Fruit fly (Drosophila melanogaster): ENCODE measurements around the gene Cpr67B.
A peak's percentile ranks its signal among the peaks of the same experiment; 100 is the strongest.

Cpr67B gene

dm6 chr3L:9429665-9430607 is 25.3 kb downstream of the Cpr67B start, which contains the start of the genes RpS17 and MTF-1 (continued):
- no peak for TF ChIP-seq CG10274 (GFP tag; optimal IDR thresholded peaks at IDR 0.05)
- TF ChIP-seq vnd (GFP tag; IDR thresholded peaks at IDR 0.05; ENCODE audit: partially characterized antibody), result no peak
- TF ChIP-seq Lpt (GFP tag; optimal IDR thresholded peaks at IDR 0.05), result no peak
- peak; percentile 18 for TF ChIP-seq CG4424 (GFP tag; optimal IDR thresholded peaks at IDR 0.05)
- no peak for TF ChIP-seq CG1832 (GFP tag; optimal IDR thresholded peaks at IDR 0.05)
- peak; percentile 91 for TF ChIP-seq grn (GFP tag; optimal IDR thresholded peaks at IDR 0.05)
- peak; percentile 81 for TF ChIP-seq CG17328 (GFP tag; IDR thresholded peaks at IDR 0.05)
- no peak for TF ChIP-seq fd96Cb (tag; optimal IDR thresholded peaks at IDR 0.05)
- TF ChIP-seq CG17568 (GFP tag; optimal IDR thresholded peaks at IDR 0.05), result peak; percentile 78
- no peak for TF ChIP-seq Sry-β (GFP tag; optimal IDR thresholded peaks at IDR 0.05)
- peak; percentile 71 for TF ChIP-seq odd (GFP tag; optimal IDR thresholded peaks at IDR 0.05)
- peak; percentile 93 for TF ChIP-seq NC2β (GFP tag; optimal IDR thresholded peaks at IDR 0.05)
- TF ChIP-seq CG2199 (GFP tag; IDR thresholded peaks at IDR 0.05), result no peak
- no peak for TF ChIP-seq CG15479 (GFP tag; optimal IDR thresholded peaks at IDR 0.05)
- TF ChIP-seq nerfin-2 (GFP tag; IDR thresholded peaks at IDR 0.05; ENCODE audit: partially characterized antibody), result no peak
- TF ChIP-seq tna (GFP tag; IDR thresholded peaks at IDR 0.05; ENCODE audit: partially characterized antibody), result peak; percentile 38; the same call in 1 of the 2 replicates
- TF ChIP-seq gcm (GFP tag; optimal IDR thresholded peaks at IDR 0.05), result peak; percentile 46
- TF ChIP-seq CG3838 (GFP tag; optimal IDR thresholded peaks at IDR 0.05), result no peak
- TF ChIP-seq Atf-2 (GFP tag; optimal IDR thresholded peaks at IDR 0.05), result no peak
- TF ChIP-seq CG14860 (GFP tag; IDR thresholded peaks at IDR 0.05; ENCODE audit: partially characterized antibody), result no peak
- TF ChIP-seq CG7987 (GFP tag; optimal IDR thresholded peaks at IDR 0.05), result peak; percentile 64
- TF ChIP-seq HmgD (GFP tag; optimal IDR thresholded peaks at IDR 0.05), result no peak
- TF ChIP-seq Ets65A (GFP tag), result peak; percentile 85
- TF ChIP-seq Poxn (GFP tag; IDR thresholded peaks at IDR 0.05), result no peak
- peak; percentile 83 for TF ChIP-seq YL-1 (GFP tag; optimal IDR thresholded peaks at IDR 0.05)
- no peak for TF ChIP-seq Doc2 (GFP tag; IDR thresholded peaks at IDR 0.05)
- peak; percentile 78 for TF ChIP-seq CG17912 (GFP tag; optimal IDR thresholded peaks at IDR 0.05)
- peak; percentile 73 for TF ChIP-seq CG6765 (GFP tag; optimal IDR thresholded peaks at IDR 0.05)
- peak; percentile 5 for TF ChIP-seq CG12104 (GFP tag; optimal IDR thresholded peaks at IDR 0.05)
- TF ChIP-seq slp2 (GFP tag; optimal IDR thresholded peaks at IDR 0.05), result peak; percentile 26
- TF ChIP-seq CG42726 (GFP tag; IDR thresholded peaks at IDR 0.05; ENCODE audit: partially characterized antibody), result no peak
- no peak for TF ChIP-seq Drgx (GFP tag; IDR thresholded peaks at IDR 0.05)
- peak; percentile 50 for TF ChIP-seq Tbp (GFP tag; optimal IDR thresholded peaks at IDR 0.05)
- TF ChIP-seq sisA (GFP tag; IDR thresholded peaks at IDR 0.05), result no peak
- no peak for TF ChIP-seq D (optimal IDR thresholded peaks at IDR 0.05)
- no peak for TF ChIP-seq D (GFP tag; optimal IDR thresholded peaks at IDR 0.05)
- TF ChIP-seq h (optimal IDR thresholded peaks at IDR 0.05), result no peak
- TF ChIP-seq pzg (GFP tag; optimal IDR thresholded peaks at IDR 0.05), result peak; percentile 87
- no peak for TF ChIP-seq usp (GFP tag; optimal IDR thresholded peaks at IDR 0.05)
- peak; percentile 62 for TF ChIP-seq salm (tag; optimal IDR thresholded peaks at IDR 0.05)
- peak in 1 of 2 experiments; percentile 57 for TF ChIP-seq Pdp1 (GFP tag; optimal IDR thresholded peaks at IDR 0.05)
- peak; percentile 41 for TF ChIP-seq CG6854 (GFP tag; optimal IDR thresholded peaks at IDR 0.05)
- TF ChIP-seq CG11695 (GFP tag; IDR thresholded peaks at IDR 0.05), result no peak; the same call in 2 of the 3 replicates
- TF ChIP-seq aop (GFP tag; IDR thresholded peaks at IDR 0.05), result no peak
- TF ChIP-seq CG14441 (GFP tag; IDR thresholded peaks at IDR 0.05), result peak; percentile 21; the same call in 1 of the 2 replicates
- peak; percentile 53 for TF ChIP-seq nerfin-1 (tag; optimal IDR thresholded peaks at IDR 0.05)
- TF ChIP-seq B-H1 (GFP tag; IDR thresholded peaks at IDR 0.05), result peak; percentile 12; the same call in 1 of the 3 replicates
- TF ChIP-seq HLH4C (GFP tag; IDR thresholded peaks at IDR 0.05; ENCODE audit: partially characterized antibody), result no peak
- no peak for TF ChIP-seq CG6813 (GFP tag; optimal IDR thresholded peaks at IDR 0.05)
